Fruit fly (Drosophila melanogaster) whole organism, adult: ENCODE measurements around the gene slow.

Experiments used
- CG11617 ChIP-seq: fragments of 200-800 bp; sonication (Bioruptor generic); optimal IDR thresholded peaks from 2 replicates; lab custom pipeline; 2017; ENCODE audit warnings: mild to moderate bottlenecking, missing biosample characterization, missing genetic modification reagents, missing genetic modification characterization
- CG12768 ChIP-seq: fragments of 200-800 bp; sonication (Bioruptor generic); optimal IDR thresholded peaks from 2 replicates; lab custom pipeline; 2017; ENCODE audit warnings: missing biosample characterization, missing genetic modification characterization, mild to moderate bottlenecking, moderate library complexity, missing genetic modification reagents
- CG14711 ChIP-seq: fragments of 200-800 bp; sonication (Bioruptor generic); optimal IDR thresholded peaks from 2 replicates; lab custom pipeline; 2018; ENCODE audit warnings: missing biosample characterization, mild to moderate bottlenecking, missing genetic modification characterization, moderate library complexity
- CG1620 ChIP-seq: fragments of 200-800 bp; sonication (Bioruptor generic); optimal IDR thresholded peaks from 2 replicates; lab custom pipeline; 2016; ENCODE audit warnings: missing biosample characterization, missing genetic modification characterization
- CG33017 ChIP-seq: fragments of 200-800 bp; sonication (Bioruptor generic); optimal IDR thresholded peaks from 2 replicates; lab custom pipeline; 2018; ENCODE audit warnings: missing biosample characterization, mild to moderate bottlenecking, missing genetic modification characterization, moderate library complexity
- CG5204 ChIP-seq: fragments of 200-800 bp; sonication (Bioruptor generic); optimal IDR thresholded peaks from 2 replicates; lab custom pipeline; 2016; ENCODE audit warnings: missing biosample characterization, missing genetic modification characterization
- CG7045 ChIP-seq: fragments of 200-800 bp; sonication (Bioruptor generic); optimal IDR thresholded peaks from 2 replicates; lab custom pipeline; 2017; ENCODE audit warnings: missing biosample characterization, mild to moderate bottlenecking, missing genetic modification characterization
- CG7101 ChIP-seq: fragments of 200-800 bp; sonication (Bioruptor generic); optimal IDR thresholded peaks from 2 replicates; lab custom pipeline; 2018; ENCODE audit warnings: missing biosample characterization, mild to moderate bottlenecking, missing genetic modification characterization, moderate library complexity
- Clk ChIP-seq: fragments of 200-800 bp; sonication (Bioruptor generic); optimal IDR thresholded peaks from 2 replicates; lab custom pipeline; 2017; ENCODE audit warnings: missing biosample characterization, missing genetic modification characterization
- Crg-1 ChIP-seq: fragments of 200-800 bp; sonication (Bioruptor generic); optimal IDR thresholded peaks from 2 replicates; lab custom pipeline; 2016; ENCODE audit warnings: missing biosample characterization, missing genetic modification characterization
- Hr96 ChIP-seq: fragments of 200-800 bp; sonication (Bioruptor generic); optimal IDR thresholded peaks from 2 replicates; lab custom pipeline; 2016; ENCODE audit warnings: missing biosample characterization, missing genetic modification characterization
- Mnt ChIP-seq: fragments of 200-800 bp; sonication (Bioruptor generic); optimal IDR thresholded peaks from 2 replicates; lab custom pipeline; 2016; ENCODE audit warnings: missing biosample characterization, mild to moderate bottlenecking, missing genetic modification characterization
- bab1 ChIP-seq: fragments of 200-800 bp; sonication (Bioruptor generic); optimal IDR thresholded peaks from 3 replicates; lab custom pipeline; 2019; ENCODE audit warnings: missing biosample characterization, mild to moderate bottlenecking, missing genetic modification characterization, moderate library complexity
- cic ChIP-seq: fragments of 200-800 bp; sonication (Bioruptor generic); optimal IDR thresholded peaks from 2 replicates; lab custom pipeline; 2017; ENCODE audit warnings: missing biosample characterization, mild to moderate bottlenecking, missing genetic modification characterization, moderate library complexity
- cnc ChIP-seq, 2 experiments: fragments of >200 bp; optimal IDR thresholded peaks; 2 replicates each; lab custom pipeline; 2017
- kay ChIP-seq: fragments of 200-800 bp; sonication (Bioruptor generic); peaks from one replicate; lab custom pipeline; 2016; ENCODE audit warnings: missing biosample characterization, missing genetic modification characterization, borderline replicate concordance
- ovo ChIP-seq: fragments of 200-800 bp; sonication (Bioruptor generic); optimal IDR thresholded peaks from 2 replicates; lab custom pipeline; 2016; ENCODE audit warnings: missing biosample characterization, missing genetic modification characterization
- pad ChIP-seq: fragments of 200-800 bp; sonication (Bioruptor generic); optimal IDR thresholded peaks from 3 replicates; lab custom pipeline; 2017; ENCODE audit warnings: missing biosample characterization, missing genetic modification characterization, mild to moderate bottlenecking, moderate library complexity, missing genetic modification reagents
- tj ChIP-seq: fragments of 200-800 bp; sonication (Bioruptor generic); optimal IDR thresholded peaks from 3 replicates; lab custom pipeline; 2017; ENCODE audit warnings: missing biosample characterization, mild to moderate bottlenecking, missing genetic modification characterization, moderate library complexity
- toe ChIP-seq: fragments of 200-800 bp; sonication (Bioruptor generic); optimal IDR thresholded peaks from 2 replicates; lab custom pipeline; 2016; ENCODE audit warnings: missing biosample characterization, missing genetic modification characterization

The slow gene

DNA sequence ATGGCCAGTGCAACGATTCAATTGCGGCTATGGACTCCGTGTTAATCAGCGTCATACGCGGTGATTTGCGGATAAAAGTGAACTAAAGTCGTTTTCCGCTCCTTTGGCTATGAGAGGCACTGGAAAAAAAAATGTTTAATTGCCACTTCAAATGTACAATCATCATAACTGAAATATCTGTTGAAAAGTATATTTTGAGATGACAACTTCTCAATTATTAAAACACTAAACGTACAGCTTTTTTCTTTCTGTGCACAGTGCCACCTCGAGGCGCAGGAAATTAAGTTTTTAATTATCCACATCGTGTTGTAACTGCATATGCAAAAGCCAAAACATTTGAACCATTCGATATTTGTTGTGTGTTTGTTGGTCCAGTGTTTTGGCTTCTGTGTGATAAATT, 8.6 kb downstream of the slow start:
- TF ChIP-seq Mnt (no peak), pad (GFP tag; lab: Kevin White, UChicago) (no peak)

DNA sequence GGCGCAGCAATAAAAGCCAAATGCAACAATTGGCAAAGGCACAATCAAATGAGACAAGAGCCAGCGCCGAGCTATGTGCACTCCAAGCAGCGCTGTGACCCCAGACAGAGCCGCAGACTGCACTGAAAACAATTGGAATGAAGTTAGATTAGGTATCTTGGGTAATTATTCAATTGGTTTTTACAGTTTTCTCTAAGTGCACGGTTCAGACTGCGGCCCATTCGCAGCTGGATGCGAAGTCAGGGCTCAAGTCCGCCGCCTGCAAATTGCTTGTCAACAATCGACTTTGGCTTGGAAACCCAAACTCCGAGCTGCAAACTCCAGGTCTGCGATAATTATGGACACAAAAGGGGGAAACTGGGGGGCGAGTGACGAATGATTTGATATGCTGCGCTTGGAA, 9.4 kb downstream of the slow start:
- no peak for TF ChIP-seq Mnt
- no peak for TF ChIP-seq CG12768 (GFP tag; lab: Kevin White, UChicago)
- TF ChIP-seq ovo (GFP tag; lab: Kevin White, UChicago): no peak
- TF ChIP-seq CG14711 (tag; lab: Kevin White, UChicago): no peak
- TF ChIP-seq CG1620 (GFP tag; lab: Kevin White, UChicago): no peak
- no peak for TF ChIP-seq tj (GFP tag; lab: Kevin White, UChicago)
- no peak for TF ChIP-seq toe (GFP tag; lab: Kevin White, UChicago)
- TF ChIP-seq CG5204 (GFP tag; lab: Kevin White, UChicago): no peak
- no peak for TF ChIP-seq CG7101

DNA sequence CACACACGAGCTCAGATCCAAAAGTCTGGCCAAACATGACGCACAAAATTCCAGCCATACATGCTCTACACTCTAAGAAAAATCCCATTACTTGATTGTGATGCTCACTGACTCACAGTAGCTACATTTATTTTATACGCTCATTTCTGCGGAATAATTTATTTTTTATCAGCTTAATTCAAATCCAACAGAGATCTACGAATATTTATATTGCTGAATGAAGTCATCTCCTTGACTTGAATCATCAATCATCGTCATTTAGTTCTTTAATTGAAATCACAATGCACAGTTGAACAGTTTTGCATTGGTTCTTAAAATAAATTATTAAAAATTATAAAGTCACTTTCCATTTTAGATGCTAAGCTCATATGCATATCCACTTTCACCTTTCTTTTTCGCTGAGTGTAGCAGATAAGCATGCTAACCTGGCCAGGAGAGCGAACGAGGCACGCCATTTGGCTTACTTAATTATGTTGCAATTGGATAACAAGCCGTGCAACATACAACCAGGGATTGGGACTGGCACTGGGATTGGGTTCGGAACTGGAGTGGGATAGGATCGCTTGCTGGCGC, 11.3 kb downstream of the slow start:
- no peak for TF ChIP-seq CG7045
- no peak for TF ChIP-seq CG33017 (tag; lab: Kevin White, UChicago)
- TF ChIP-seq CG1620 (GFP tag; lab: Kevin White, UChicago): no peak
- TF ChIP-seq bab1 (GFP tag; lab: Kevin White, UChicago): no peak
- TF ChIP-seq toe (GFP tag; lab: Kevin White, UChicago): no peak
- TF ChIP-seq Mnt: no peak
- no peak for TF ChIP-seq cic (GFP tag; lab: Kevin White, UChicago)
- TF ChIP-seq ovo (GFP tag; lab: Kevin White, UChicago): no peak
- TF ChIP-seq Crg-1 (GFP tag; lab: Kevin White, UChicago): no peak
- no peak for TF ChIP-seq tj (GFP tag; lab: Kevin White, UChicago)
- no peak for TF ChIP-seq Hr96 (GFP tag; lab: Kevin White, UChicago)
- no peak for TF ChIP-seq pad (GFP tag; lab: Kevin White, UChicago)
- TF ChIP-seq cnc (optimal IDR thresholded peaks at IDR 0.05; lab: Kevin White, UChicago): no peak

DNA sequence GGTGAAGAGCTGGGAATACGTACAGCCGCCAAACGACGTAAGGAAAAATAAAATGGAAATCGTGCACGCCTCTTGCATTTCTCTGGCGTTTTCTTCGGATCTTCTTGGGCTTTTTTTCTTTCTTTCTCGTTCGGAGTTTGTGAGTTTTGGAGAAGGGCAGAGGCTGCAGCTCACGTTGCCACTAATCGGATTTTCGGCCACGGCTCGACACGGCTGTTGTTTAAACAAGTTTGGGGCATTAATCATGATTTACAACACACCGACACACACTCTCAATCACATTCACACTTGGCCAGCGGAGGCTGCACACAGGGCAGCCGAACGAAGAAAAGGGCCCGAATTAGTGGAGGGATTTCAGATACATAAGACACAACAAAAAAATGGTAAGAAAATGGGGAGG, 12.1 kb downstream of the slow start:
- TF ChIP-seq cic (GFP tag; lab: Kevin White, UChicago) (no peak), kay (GFP tag; lab: Kevin White, UChicago) (no peak), Clk (GFP tag; lab: Kevin White, UChicago) (no peak), CG7045 (no peak), CG14711 (tag; lab: Kevin White, UChicago) (no peak), CG33017 (tag; lab: Kevin White, UChicago) (no peak), CG1620 (GFP tag; lab: Kevin White, UChicago) (no peak), bab1 (GFP tag; lab: Kevin White, UChicago) (no peak), toe (GFP tag; lab: Kevin White, UChicago) (no peak), Mnt (no peak), Crg-1 (GFP tag; lab: Kevin White, UChicago) (no peak), CG11617 (GFP tag; lab: Kevin White, UChicago) (no peak), CG12768 (GFP tag; lab: Kevin White, UChicago) (no peak), ovo (GFP tag; lab: Kevin White, UChicago) (no peak)

DNA sequence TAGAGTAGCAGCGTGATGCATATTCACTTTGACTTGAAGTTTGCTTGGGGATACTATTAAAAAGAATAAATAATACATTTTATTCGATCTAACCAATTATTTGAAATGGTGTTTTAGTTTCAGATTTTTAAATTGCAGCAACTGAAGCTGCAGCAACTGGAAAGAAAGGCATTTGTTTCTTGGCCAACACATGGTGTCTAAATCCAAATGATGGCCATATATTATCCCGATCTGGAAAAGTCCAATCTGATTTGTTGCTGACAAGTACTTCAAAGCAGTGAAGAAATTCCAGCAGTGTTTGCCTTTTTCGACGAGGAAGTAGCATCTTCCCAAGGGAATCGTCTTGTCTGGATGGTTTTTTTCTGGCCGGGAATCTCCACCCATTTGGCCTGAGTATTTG, 12.9 kb downstream of the slow start:
- TF ChIP-seq CG11617 (GFP tag; lab: Kevin White, UChicago): no peak
- TF ChIP-seq kay (GFP tag; lab: Kevin White, UChicago): no peak
- no peak for TF ChIP-seq bab1 (GFP tag; lab: Kevin White, UChicago)
- TF ChIP-seq CG7101: no peak
- no peak for TF ChIP-seq Clk (GFP tag; lab: Kevin White, UChicago)
- TF ChIP-seq CG12768 (GFP tag; lab: Kevin White, UChicago): no peak
- no peak for TF ChIP-seq Hr96 (GFP tag; lab: Kevin White, UChicago)
- no peak for TF ChIP-seq cnc (optimal IDR thresholded peaks at IDR 0.05; lab: Kevin White, UChicago)

DNA sequence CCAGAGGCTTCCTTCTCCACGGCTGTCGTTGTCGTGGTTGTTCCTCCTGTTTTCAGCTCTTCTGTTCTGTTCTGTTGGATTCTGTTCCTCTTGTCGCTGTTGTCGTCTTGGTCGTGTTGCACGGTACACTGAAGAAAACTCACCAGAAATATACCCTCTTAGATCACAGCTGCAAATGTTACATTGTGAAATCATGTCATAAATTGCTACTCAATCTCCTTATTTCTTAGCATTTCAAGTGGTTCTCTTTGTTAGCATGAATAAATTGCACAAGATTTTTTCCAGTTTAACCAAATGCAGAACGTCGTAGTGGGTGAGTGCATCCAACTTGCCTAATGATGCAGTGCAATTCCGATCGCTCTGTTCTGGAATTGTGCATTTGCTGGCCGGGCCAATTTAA, 13.6 kb downstream of the slow start:
- no peak for TF ChIP-seq cnc (optimal IDR thresholded peaks at IDR 0.05; lab: Kevin White, UChicago)
- no peak for TF ChIP-seq CG7101
- TF ChIP-seq CG1620 (GFP tag; lab: Kevin White, UChicago): no peak
- no peak for TF ChIP-seq Clk (GFP tag; lab: Kevin White, UChicago)
- TF ChIP-seq CG11617 (GFP tag; lab: Kevin White, UChicago): no peak
- no peak for TF ChIP-seq pad (GFP tag; lab: Kevin White, UChicago)
- no peak for TF ChIP-seq ovo (GFP tag; lab: Kevin White, UChicago)

DNA sequence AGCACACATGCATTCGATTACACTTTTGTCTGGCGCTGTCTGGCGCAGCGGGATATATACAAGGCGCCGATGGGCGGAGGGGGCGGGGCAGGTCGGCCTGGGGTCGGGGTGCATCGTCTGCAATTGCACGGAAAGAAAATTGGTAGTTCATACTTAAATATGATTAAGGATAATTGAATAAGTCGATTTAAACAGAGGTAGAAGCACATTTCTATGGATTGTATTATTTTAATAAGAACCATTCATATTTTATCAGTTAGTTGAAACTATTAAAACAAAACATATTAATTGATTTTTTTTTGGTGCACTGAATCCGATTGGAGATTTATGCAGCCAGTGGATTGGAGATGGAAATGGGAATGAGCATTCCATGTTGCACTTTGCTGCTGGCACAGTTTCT, 15.7 kb downstream of the slow start:
- TF ChIP-seq Hr96 (GFP tag; lab: Kevin White, UChicago) (no peak), CG1620 (GFP tag; lab: Kevin White, UChicago) (no peak), CG7045 (no peak), kay (GFP tag; lab: Kevin White, UChicago) (no peak), Clk (GFP tag; lab: Kevin White, UChicago) (no peak), CG11617 (GFP tag; lab: Kevin White, UChicago) (no peak), cic (GFP tag; lab: Kevin White, UChicago) (no peak), CG33017 (tag; lab: Kevin White, UChicago) (no peak), pad (GFP tag; lab: Kevin White, UChicago) (no peak), CG7101 (no peak), CG5204 (GFP tag; lab: Kevin White, UChicago) (no peak), cnc (optimal IDR thresholded peaks at IDR 0.05; lab: Kevin White, UChicago) (no peak), bab1 (GFP tag; lab: Kevin White, UChicago) (no peak), CG12768 (GFP tag; lab: Kevin White, UChicago) (no peak), tj (GFP tag; lab: Kevin White, UChicago) (no peak), CG14711 (tag; lab: Kevin White, UChicago) (no peak), Mnt (no peak), Crg-1 (GFP tag; lab: Kevin White, UChicago) (no peak), toe (GFP tag; lab: Kevin White, UChicago) (no peak)
